Fruit fly (Drosophila melanogaster): Measurements from ENCODE around the gene Ube4A.

Ube4A gene

DNA sequence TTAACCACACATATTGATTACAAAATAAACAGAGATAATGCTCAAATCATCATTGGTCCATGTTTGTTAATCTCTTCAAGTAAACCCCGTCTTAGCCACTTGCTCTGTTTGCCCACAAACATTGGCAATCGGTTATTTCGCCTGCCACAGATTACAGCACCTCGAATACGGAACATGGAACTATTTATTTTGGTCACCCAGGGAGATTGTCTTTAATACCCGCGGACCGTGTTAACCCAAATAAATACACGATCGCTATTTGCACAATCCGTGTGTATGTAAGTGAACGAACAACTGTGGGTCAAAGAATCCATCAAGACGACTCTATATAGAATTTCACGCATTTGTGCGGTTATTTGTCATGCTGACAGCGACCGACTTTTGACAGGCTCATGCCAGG is 42.4 kb downstream of the Ube4A start (continued):
- TF ChIP-seq Fer1 (GFP tag; optimal IDR thresholded peaks at IDR 0.05): no peak
- TF ChIP-seq CG10959 (GFP tag; IDR thresholded peaks at IDR 0.05): 0 out of 2 replicates have a peak, but pooled peaks have one; percentile 7
- no peak for TF ChIP-seq crol (GFP tag; IDR thresholded peaks at IDR 0.05)
- TF ChIP-seq btn (GFP tag; optimal IDR thresholded peaks at IDR 0.05): peak; percentile 21
- TF ChIP-seq br (optimal IDR thresholded peaks at IDR 0.05): no peak
- TF ChIP-seq CG6254 (GFP tag; optimal IDR thresholded peaks at IDR 0.05): no peak
- no peak for TF ChIP-seq ranshi (GFP tag; IDR thresholded peaks at IDR 0.05)
- no peak for TF ChIP-seq gsb (GFP tag; IDR thresholded peaks at IDR 0.05)
- no peak for TF ChIP-seq Aef1 (GFP tag; IDR thresholded peaks at IDR 0.05)
- TF ChIP-seq CG10431 (GFP tag; optimal IDR thresholded peaks at IDR 0.05): no peak
- TF ChIP-seq CG11398 (GFP tag; optimal IDR thresholded peaks at IDR 0.05): peak; percentile 60
- TF ChIP-seq salm (tag; optimal IDR thresholded peaks at IDR 0.05): no peak
- no peak for TF ChIP-seq CG2889 (GFP tag; IDR thresholded peaks at IDR 0.05)
- TF ChIP-seq corto (GFP tag; optimal IDR thresholded peaks at IDR 0.05): no peak
- no peak for TF ChIP-seq C15 (GFP tag; IDR thresholded peaks at IDR 0.05)
- no peak for TF ChIP-seq CG15269 (tag; optimal IDR thresholded peaks at IDR 0.05)
- no peak for TF ChIP-seq Dp (GFP tag; optimal IDR thresholded peaks at IDR 0.05)
- no peak for TF ChIP-seq Elba2 (GFP tag; optimal IDR thresholded peaks at IDR 0.05)
- no peak for TF ChIP-seq fu2 (GFP tag; optimal IDR thresholded peaks at IDR 0.05)
- no peak for TF ChIP-seq crp (GFP tag; optimal IDR thresholded peaks at IDR 0.05)
- no peak for TF ChIP-seq bbx (GFP tag; IDR thresholded peaks at IDR 0.05; ENCODE audit: partially characterized antibody)
- TF ChIP-seq CG8281 (tag; optimal IDR thresholded peaks at IDR 0.05): peak; percentile 9
- TF ChIP-seq CG17361 (GFP tag; IDR thresholded peaks at IDR 0.05): no peak
- TF ChIP-seq al (GFP tag; IDR thresholded peaks at IDR 0.05): no peak
- TF ChIP-seq sr (GFP tag; IDR thresholded peaks at IDR 0.05): no peak
- peak; percentile 54 for TF ChIP-seq NC2β (GFP tag; optimal IDR thresholded peaks at IDR 0.05)
- peak; percentile 34 for TF ChIP-seq CG8359 (GFP tag; optimal IDR thresholded peaks at IDR 0.05; ENCODE audit: borderline replicate concordance)
- TF ChIP-seq ssp (GFP tag; IDR thresholded peaks at IDR 0.05): no peak
- TF ChIP-seq zf30C (GFP tag; optimal IDR thresholded peaks at IDR 0.05): no peak
- TF ChIP-seq CG18764 (GFP tag; optimal IDR thresholded peaks at IDR 0.05): no peak
- TF ChIP-seq NC2α (GFP tag; optimal IDR thresholded peaks at IDR 0.05): peak; percentile 62
- TF ChIP-seq CG13287 (GFP tag; IDR thresholded peaks at IDR 0.05; ENCODE audit: partially characterized antibody): no peak
- peak; percentile 84 for TF ChIP-seq Med (GFP tag)
- no peak for TF ChIP-seq Dref (GFP tag; IDR thresholded peaks at IDR 0.05)
- no peak for TF ChIP-seq Fer3 (tag; optimal IDR thresholded peaks at IDR 0.05)
- no peak for TF ChIP-seq CG14050 (GFP tag; IDR thresholded peaks at IDR 0.05)
- no peak for TF ChIP-seq CG9797 (GFP tag; optimal IDR thresholded peaks at IDR 0.05)
- no peak for TF ChIP-seq cwo (GFP tag; optimal IDR thresholded peaks at IDR 0.05)
- TF ChIP-seq CG11723 (GFP tag; optimal IDR thresholded peaks at IDR 0.05): no peak
- no peak for TF ChIP-seq ato (GFP tag; IDR thresholded peaks at IDR 0.05; ENCODE audit: partially characterized antibody)
- no peak for TF ChIP-seq toy (GFP tag; IDR thresholded peaks at IDR 0.05)
- TF ChIP-seq CG6175 (GFP tag; IDR thresholded peaks at IDR 0.05): no peak
- TF ChIP-seq CG10543 (GFP tag; optimal IDR thresholded peaks at IDR 0.05): no peak
- TF ChIP-seq CG3281 (GFP tag; optimal IDR thresholded peaks at IDR 0.05): no peak
- TF ChIP-seq luna (GFP tag; optimal IDR thresholded peaks at IDR 0.05): no peak
- TF ChIP-seq sisA (GFP tag; IDR thresholded peaks at IDR 0.05): no peak
- no peak for TF ChIP-seq HLH54F (GFP tag; optimal IDR thresholded peaks at IDR 0.05)
- no peak for TF ChIP-seq yki (optimal IDR thresholded peaks at IDR 0.05)
- peak; percentile 93 for TF ChIP-seq ac (GFP tag; optimal IDR thresholded peaks at IDR 0.05)
- TF ChIP-seq Trl (optimal IDR thresholded peaks at IDR 0.05): no peak
- peak; percentile 61 for TF ChIP-seq Trl (GFP tag; optimal IDR thresholded peaks at IDR 0.05)
- no peak for TF ChIP-seq B-H1 (GFP tag; IDR thresholded peaks at IDR 0.05)
- no peak for TF ChIP-seq lov (optimal IDR thresholded peaks at IDR 0.05)
- TF ChIP-seq lov (GFP tag; IDR thresholded peaks at IDR 0.05): 0 out of 3 replicates have a peak, but pooled peaks have one; percentile 59
